Worm (Caenorhabditis elegans) whole organism, L1 larva: ENCODE measurements around the gene gei-18.

ENCODE experiments used
- C34B4.2 ChIP-seq: sonication (generic microtip); optimal IDR thresholded peaks from 2 replicates; lab custom pipeline; 2017; ENCODE audit warnings: mild to moderate bottlenecking, missing genetic modification characterization, missing compliant biosample characterization
- aha-1 ChIP-seq: fragments of 150-350 bp; optimal IDR thresholded peaks from 2 replicates; lab custom pipeline; 2014; ENCODE audit warnings: missing biosample characterization, missing genetic modification characterization
- alr-1 ChIP-seq: fragments of 200-800 bp; sonication (Bioruptor generic); optimal IDR thresholded peaks from 2 replicates; lab custom pipeline; 2018; ENCODE audit warnings: borderline replicate concordance, mild to moderate bottlenecking, missing genetic modification characterization, missing compliant biosample characterization
- aly-2 ChIP-seq: fragments of 150-350 bp; optimal IDR thresholded peaks from 2 replicates; lab custom pipeline; 2014; ENCODE audit warnings: missing biosample characterization, missing genetic modification characterization
- ama-1 ChIP-seq: fragments of 150-350 bp; optimal IDR thresholded peaks from 2 replicates; lab custom pipeline; 2014
- blmp-1 ChIP-seq: fragments of 150-350 bp; optimal IDR thresholded peaks from 2 replicates; lab custom pipeline; 2014; ENCODE audit warnings: missing biosample characterization, missing genetic modification characterization
- ceh-63 ChIP-seq: fragments of 200-800 bp; sonication (Bioruptor generic); optimal IDR thresholded peaks from 2 replicates; lab custom pipeline; 2018; ENCODE audit warnings: mild to moderate bottlenecking, missing genetic modification characterization, missing compliant biosample characterization
- ceh-8 ChIP-seq: fragments of 200-800 bp; sonication (Bioruptor generic); optimal IDR thresholded peaks from 2 replicates; lab custom pipeline; 2018; ENCODE audit warnings: mild to moderate bottlenecking, missing genetic modification characterization, moderate library complexity, missing compliant biosample characterization
- ceh-82 ChIP-seq, 3 experiments: fragments of 150-350 bp in 1 of 3; sonication (generic microtip) in 2 of 3; optimal IDR thresholded peaks; 2 replicates each; lab custom pipeline; 2014 to 2017; ENCODE audit warnings: missing biosample characterization in 3 of 3, missing genetic modification characterization in 3 of 3
- dsc-1 ChIP-seq: sonication (generic microtip); optimal IDR thresholded peaks from 2 replicates; lab custom pipeline; 2016; ENCODE audit warnings: mild to moderate bottlenecking, missing genetic modification characterization, missing compliant biosample characterization
- efl-1 ChIP-seq, 4 experiments: fragments of 150-350 bp; optimal IDR thresholded peaks in 3 of 4; peaks in 1 of 4; 1 replicate in 1 of 4; 2 replicates in 3 of 4; lab custom pipeline; 2014; ENCODE audit warnings: missing biosample characterization in 2 of 4, missing genetic modification characterization in 2 of 4, missing genetic modification reagents in 2 of 4
- ets-5 ChIP-seq: fragments of 200-800 bp; sonication (Bioruptor generic); IDR thresholded peaks from 2 replicates; pipeline ENCODE4 v1.3.6; 2022; ENCODE audit warnings: missing genetic modification characterization, missing compliant biosample characterization
- fkh-10 ChIP-seq: sonication (generic microtip); optimal IDR thresholded peaks from 2 replicates; lab custom pipeline; 2017; ENCODE audit warnings: missing biosample characterization, missing genetic modification reagents, missing genetic modification characterization
- fkh-8 ChIP-seq: sonication (generic microtip); optimal IDR thresholded peaks from 2 replicates; lab custom pipeline; 2016; ENCODE audit warnings: mild to moderate bottlenecking, missing genetic modification characterization, missing compliant biosample characterization
- fos-1 ChIP-seq: fragments of 150-350 bp; optimal IDR thresholded peaks from 2 replicates; lab custom pipeline; 2014; ENCODE audit warnings: missing biosample characterization, missing genetic modification characterization
- hlh-17 ChIP-seq: fragments of 200-800 bp; sonication (Bioruptor generic); optimal IDR thresholded peaks from 2 replicates; lab custom pipeline; 2018; ENCODE audit warnings: missing genetic modification characterization, mild to moderate bottlenecking, missing compliant biosample characterization, moderate library complexity, borderline replicate concordance
- irx-1 ChIP-seq: sonication (generic microtip); optimal IDR thresholded peaks from 2 replicates; lab custom pipeline; 2016; ENCODE audit warnings: missing genetic modification characterization, missing compliant biosample characterization
- jun-1 ChIP-seq: fragments of 150-350 bp; optimal IDR thresholded peaks from 2 replicates; lab custom pipeline; 2014; ENCODE audit warnings: missing biosample characterization, missing genetic modification reagents, missing genetic modification characterization
- lin-14 ChIP-seq: fragments of 200-800 bp; sonication (Bioruptor generic); optimal IDR thresholded peaks from 2 replicates; lab custom pipeline; 2018; ENCODE audit warnings: mild to moderate bottlenecking, missing genetic modification characterization, moderate library complexity, missing compliant biosample characterization
- lin-15B ChIP-seq: fragments of 150-350 bp; sonication (generic microtip); optimal IDR thresholded peaks from 3 replicates; lab custom pipeline; 2014; ENCODE audit warnings: missing biosample characterization, missing genetic modification characterization
- lin-35 ChIP-seq, 2 experiments: fragments of 150-350 bp; optimal IDR thresholded peaks; 2 replicates each; lab custom pipeline; 2014; ENCODE audit warnings: missing biosample characterization in 2 of 2, missing genetic modification characterization in 2 of 2, missing genetic modification reagents in 2 of 2
- lsy-2 ChIP-seq, 2 experiments: fragments of 150-350 bp; optimal IDR thresholded peaks; 2 replicates each; lab custom pipeline; 2014; ENCODE audit warnings: missing biosample characterization in 2 of 2, missing genetic modification characterization in 2 of 2
- mab-9 ChIP-seq: fragments of 200-800 bp; sonication (Bioruptor generic); IDR thresholded peaks from 2 replicates; pipeline ENCODE4 v1.3.6; 2022; ENCODE audit warnings: missing genetic modification reagents, missing genetic modification characterization, missing compliant biosample characterization
- mdl-1 ChIP-seq, 2 experiments: fragments of 150-350 bp; optimal IDR thresholded peaks; 2 replicates each; lab custom pipeline; 2014 to 2017; ENCODE audit warnings: missing biosample characterization in 2 of 2, missing genetic modification characterization in 2 of 2, inconsistent platforms in 1 of 2
- nhr-19 ChIP-seq: fragments of 200-800 bp; sonication (Bioruptor generic); conservative IDR thresholded peaks from 2 replicates; pipeline ENCODE4 v1.3.6; 2022; ENCODE audit warnings: missing genetic modification characterization, missing compliant biosample characterization
- nhr-20 ChIP-seq: sonication (generic microtip); optimal IDR thresholded peaks from 2 replicates; lab custom pipeline; 2016; ENCODE audit warnings: mild to moderate bottlenecking, missing genetic modification characterization, missing compliant biosample characterization
- nhr-237 ChIP-seq: fragments of 150-350 bp; optimal IDR thresholded peaks from 2 replicates; lab custom pipeline; 2014; ENCODE audit warnings: missing biosample characterization, missing genetic modification characterization
- nhr-47 ChIP-seq: sonication (generic microtip); optimal IDR thresholded peaks from 2 replicates; lab custom pipeline; 2016; ENCODE audit warnings: mild to moderate bottlenecking, missing genetic modification characterization, moderate library complexity, missing compliant biosample characterization
- nhr-71 ChIP-seq: sonication (generic microtip); optimal IDR thresholded peaks from 2 replicates; lab custom pipeline; 2016; ENCODE audit warnings: mild to moderate bottlenecking, missing genetic modification characterization, moderate library complexity, missing compliant biosample characterization
- nhr-76 ChIP-seq: sonication (generic microtip); optimal IDR thresholded peaks from 2 replicates; lab custom pipeline; 2017; ENCODE audit warnings: missing biosample characterization, missing genetic modification characterization
- nhr-77 ChIP-seq: fragments of 150-350 bp; optimal IDR thresholded peaks from 2 replicates; lab custom pipeline; 2014; ENCODE audit warnings: missing biosample characterization, missing genetic modification characterization
- nhr-84 ChIP-seq: sonication (generic microtip); optimal IDR thresholded peaks from 2 replicates; lab custom pipeline; 2017; ENCODE audit warnings: missing biosample characterization, missing genetic modification characterization
- nhr-85 ChIP-seq: sonication (generic microtip); peaks from one replicate; lab custom pipeline; 2016; ENCODE audit warnings: missing genetic modification characterization, inconsistent platforms, missing compliant biosample characterization
- skn-1 ChIP-seq: fragments of 150-350 bp; optimal IDR thresholded peaks from 2 replicates; lab custom pipeline; 2014; ENCODE audit warnings: missing biosample characterization, missing genetic modification characterization
- snpc-4 ChIP-seq: fragments of 150-350 bp; optimal IDR thresholded peaks from 2 replicates; lab custom pipeline; 2014; ENCODE audit warnings: missing biosample characterization, missing genetic modification characterization
- snu-23 ChIP-seq: sonication (generic microtip); optimal IDR thresholded peaks from 2 replicates; lab custom pipeline; 2016; ENCODE audit warnings: missing genetic modification characterization, missing compliant biosample characterization
- swsn-7 ChIP-seq: sonication (generic microtip); optimal IDR thresholded peaks from 2 replicates; lab custom pipeline; 2016; ENCODE audit warnings: missing genetic modification characterization, missing compliant biosample characterization
- tbx-2 ChIP-seq: sonication (generic microtip); optimal IDR thresholded peaks from 2 replicates; lab custom pipeline; 2016; ENCODE audit warnings: missing genetic modification characterization, missing compliant biosample characterization
- unc-30 ChIP-seq: sonication (generic microtip); optimal IDR thresholded peaks from 2 replicates; lab custom pipeline; 2017; ENCODE audit warnings: missing biosample characterization, missing genetic modification characterization
- unc-98 ChIP-seq: fragments of 200-800 bp; sonication (Bioruptor generic); IDR thresholded peaks from 2 replicates; pipeline ENCODE4 v1.3.6; 2022; ENCODE audit warnings: missing genetic modification characterization, missing compliant biosample characterization
- vab-15 ChIP-seq: sonication (generic microtip); optimal IDR thresholded peaks from 2 replicates; lab custom pipeline; 2017; ENCODE audit warnings: missing genotype, mild to moderate bottlenecking, missing genetic modification characterization, missing compliant biosample characterization
- xbp-1 ChIP-seq: sonication (generic microtip); optimal IDR thresholded peaks from 2 replicates; lab custom pipeline; 2016; ENCODE audit warnings: missing genetic modification characterization, missing compliant biosample characterization
- zag-1 ChIP-seq: fragments of 150-350 bp; optimal IDR thresholded peaks from 2 replicates; lab custom pipeline; 2014; ENCODE audit warnings: missing biosample characterization, missing genetic modification characterization
- ztf-4 ChIP-seq: fragments of 150-350 bp; optimal IDR thresholded peaks from 2 replicates; lab custom pipeline; 2014; ENCODE audit warnings: missing biosample characterization, missing genetic modification characterization

The gei-18 gene

ce11 chrIV:13982425-13982824, at the start of gene gei-18:
Gene gei-18 (minus strand): TSS chrIV:13982525.
- no peak for TF ChIP-seq dsc-1 (tag; lab: Kevin White, UChicago)
- TF ChIP-seq ztf-4 (tag; lab: Kevin White, UChicago) = no peak
- TF ChIP-seq lin-15B (tag; lab: Kevin White, UChicago) = no peak
- no peak for TF ChIP-seq snu-23 (GFP tag; lab: Kevin White, UChicago)
- no peak for TF ChIP-seq hlh-17 (GFP tag; lab: Kevin White, UChicago)
- no peak for TF ChIP-seq nhr-237 (tag; lab: Kevin White, UChicago)
- no peak for TF ChIP-seq tbx-2
- TF ChIP-seq aly-2 (tag; lab: Kevin White, UChicago) = no peak
- TF ChIP-seq ceh-63 (GFP tag; lab: Kevin White, UChicago) = no peak
- no peak for TF ChIP-seq nhr-77 (tag; lab: Kevin White, UChicago)
- no peak for TF ChIP-seq zag-1 (tag; lab: Kevin White, UChicago)
- no peak for TF ChIP-seq nhr-71 (tag; lab: Kevin White, UChicago)
- no peak for TF ChIP-seq fkh-10 (GFP tag; lab: Kevin White, UChicago)
- no peak for TF ChIP-seq snpc-4 (tag; lab: Kevin White, UChicago)
- no peak for TF ChIP-seq xbp-1
- TF ChIP-seq ama-1 (lab: Kevin White, UChicago) = no peak
- no peak for TF ChIP-seq lsy-2 (tag; optimal IDR thresholded peaks at IDR 0.05; lab: Kevin White, UChicago)
- TF ChIP-seq ceh-8 (GFP tag; lab: Kevin White, UChicago) = no peak
- no peak for TF ChIP-seq lin-14 (GFP tag; lab: Kevin White, UChicago)

- TF ChIP-seq vab-15 (no peak), ets-5 (no peak), mdl-1 (tag; optimal IDR thresholded peaks at IDR 0.05; lab: Kevin White, UChicago) (no peak), unc-30 (tag; lab: Kevin White, UChicago) (no peak), nhr-84 (no peak), unc-98 (GFP tag; lab: Robert Waterston, UW) (no peak), lin-35 (GFP tag; optimal IDR thresholded peaks at IDR 0.05; lab: Kevin White, UChicago) (no peak)
- TF ChIP-seq, all 84 proteins: peak for 0
Measured at ce11 chrIV:14019883-14020282, 37.6 kb upstream of the gei-18 start, which contains the start of the genes irld-56 and irld-55. Gene irld-56 (minus strand): TSS chrIV:14019983. Gene irld-55 (plus strand): TSS chrIV:14020198.

ce11 chrIV:14015844-14016243, 33.5 kb upstream of the gei-18 start, which contains the start of gene srw-63:
Gene srw-63 (minus strand): TSS chrIV:14015944.
- TF ChIP-seq unc-30 (tag; lab: Kevin White, UChicago) = no peak
- no peak for TF ChIP-seq mab-9 (GFP tag; lab: Robert Waterston, UW)
- TF ChIP-seq nhr-237 (tag; lab: Kevin White, UChicago) = no peak

- TF ChIP-seq nhr-19 (peak; percentile 42), nhr-20 (tag; lab: Kevin White, UChicago) (peak; percentile 30), lin-14 (GFP tag; lab: Kevin White, UChicago) (no peak), tbx-2 (peak; percentile 9), ceh-82 (tag; optimal IDR thresholded peaks at IDR 0.05; lab: Kevin White, UChicago) (peak in 1 of 3 experiments; percentile 31), unc-30 (tag; lab: Kevin White, UChicago) (no peak), blmp-1 (tag; lab: Kevin White, UChicago) (no peak), fkh-8 (tag; lab: Kevin White, UChicago) (peak; percentile 1), aly-2 (tag; lab: Kevin White, UChicago) (no peak), alr-1 (tag; lab: Kevin White, UChicago) (no peak), nhr-85 (tag; lab: Kevin White, UChicago) (no peak), snpc-4 (tag; lab: Kevin White, UChicago) (peak; percentile 95), aha-1 (tag; lab: Kevin White, UChicago) (no peak), xbp-1 (no peak), mdl-1 (tag; optimal IDR thresholded peaks at IDR 0.05; lab: Kevin White, UChicago) (peak in 1 of 2 experiments; percentile 26), ets-5 (no peak), ceh-8 (GFP tag; lab: Kevin White, UChicago) (no peak), nhr-77 (tag; lab: Kevin White, UChicago) (peak; percentile 33), swsn-7 (tag; lab: Kevin White, UChicago) (peak; percentile 24), C34B4.2 (tag; lab: Kevin White, UChicago) (no peak), irx-1 (tag; lab: Kevin White, UChicago) (no peak), dsc-1 (tag; lab: Kevin White, UChicago) (peak; percentile 29), snu-23 (GFP tag; lab: Kevin White, UChicago) (no peak), lin-35 (GFP tag; optimal IDR thresholded peaks at IDR 0.05; lab: Kevin White, UChicago) (peak in 1 of 2 experiments; percentile 16), efl-1 (optimal IDR thresholded peaks at IDR 0.05; lab: Kevin White, UChicago) (peak in 1 of 2 experiments; percentile 11), efl-1 (GFP tag; optimal IDR thresholded peaks at IDR 0.05 in 1 of 2; lab: Kevin White, UChicago) (peak in 1 of 2 experiments; percentile 2), jun-1 (no peak), nhr-47 (tag; lab: Kevin White, UChicago) (no peak), skn-1 (tag; lab: Kevin White, UChicago) (peak; percentile 49), nhr-71 (tag; lab: Kevin White, UChicago) (no peak), lsy-2 (tag; optimal IDR thresholded peaks at IDR 0.05; lab: Kevin White, UChicago) (peak; percentile 17 to 50), fos-1 (tag; lab: Kevin White, UChicago) (no peak), nhr-76 (tag; lab: Kevin White, UChicago) (no peak)
Measured at ce11 chrIV:14013692-14014091, 31.4 kb upstream of the gei-18 start.
